Worm (Caenorhabditis elegans) whole organism, young adult: ENCODE data around the gene T26G10.5.

Experiments used
- B0019.2 ChIP-seq: fragments of 200-800 bp; sonication (Bioruptor generic); conservative IDR thresholded peaks from 2 replicates; pipeline ENCODE4 v1.3.6; 2022; ENCODE audit warnings: missing genetic modification reagents, missing genetic modification characterization, missing compliant biosample characterization
- B0035.1 ChIP-seq: sonication (generic microtip); optimal IDR thresholded peaks from 2 replicates; lab custom pipeline; 2016; ENCODE audit warnings: missing genetic modification characterization, mild to moderate bottlenecking, missing compliant biosample characterization, missing genotype, missing genetic modification reagents
- B0336.3 ChIP-seq: fragments of 200-800 bp; sonication (Bioruptor generic); IDR thresholded peaks from 2 replicates; pipeline ENCODE4 v1.3.6; 2022; ENCODE audit warnings: missing genetic modification characterization, missing compliant biosample characterization
- D2030.7 ChIP-seq: fragments of 200-800 bp; sonication (Bioruptor generic); IDR thresholded peaks from 2 replicates; pipeline ENCODE4 v1.3.6; 2022; ENCODE audit warnings: missing genetic modification reagents, missing genetic modification characterization, missing compliant biosample characterization
- F33H1.4 ChIP-seq: fragments of 200-800 bp; sonication (Bioruptor generic); IDR thresholded peaks from 2 replicates; pipeline ENCODE4 v1.3.6; 2022; ENCODE audit warnings: missing genetic modification reagents, missing genetic modification characterization, missing compliant biosample characterization
- F37B4.10 ChIP-seq: fragments of 200-800 bp; sonication (Bioruptor generic); IDR thresholded peaks from 2 replicates; pipeline ENCODE4 v1.3.6; 2022; ENCODE audit warnings: missing genetic modification characterization, missing compliant biosample characterization
- F57C9.4 ChIP-seq: sonication (generic microtip); optimal IDR thresholded peaks from 2 replicates; lab custom pipeline; 2017; ENCODE audit warnings: mild to moderate bottlenecking, missing genetic modification characterization, missing compliant biosample characterization
- K12H6.12 ChIP-seq: fragments of 200-800 bp; sonication (Bioruptor generic); optimal IDR thresholded peaks from 2 replicates; lab custom pipeline; 2018; ENCODE audit warnings: mild to moderate bottlenecking, missing genetic modification characterization, missing compliant biosample characterization
- Y53G8AR.9 ChIP-seq: fragments of 200-800 bp; sonication (Bioruptor generic); conservative IDR thresholded peaks from 2 replicates; pipeline ENCODE4 v1.3.6; 2022; ENCODE audit warnings: missing genetic modification reagents, missing genetic modification characterization, missing compliant biosample characterization
- Y56A3A.18 ChIP-seq: fragments of 200-800 bp; sonication (Bioruptor generic); IDR thresholded peaks from 2 replicates; pipeline ENCODE4 v1.3.6; 2022; ENCODE audit warnings: missing genetic modification reagents, missing genetic modification characterization, missing compliant biosample characterization
- akir-1 ChIP-seq: fragments of 200-800 bp; sonication (Bioruptor generic); optimal IDR thresholded peaks from 2 replicates; lab custom pipeline; 2018; ENCODE audit warnings: mild to moderate bottlenecking, missing genetic modification characterization, moderate library complexity, missing compliant biosample characterization
- attf-5 ChIP-seq: fragments of 200-800 bp; sonication (Bioruptor generic); optimal IDR thresholded peaks from 2 replicates; lab custom pipeline; 2018; ENCODE audit warnings: mild to moderate bottlenecking, missing genetic modification characterization, missing compliant biosample characterization
- bed-2 ChIP-seq: fragments of 200-800 bp; sonication (Bioruptor generic); IDR thresholded peaks from 2 replicates; pipeline ENCODE4 v1.3.6; 2022; ENCODE audit warnings: missing genetic modification reagents, missing genetic modification characterization, missing compliant biosample characterization
- ceh-79 ChIP-seq: sonication (generic microtip); optimal IDR thresholded peaks from 2 replicates; lab custom pipeline; 2017; ENCODE audit warnings: mild to moderate bottlenecking, missing genetic modification characterization, missing compliant biosample characterization
- ceh-91 ChIP-seq: fragments of 200-800 bp; sonication (Bioruptor generic); IDR thresholded peaks from 2 replicates; pipeline ENCODE4 v1.3.6; 2022; ENCODE audit warnings: missing genetic modification reagents, missing genetic modification characterization, missing compliant biosample characterization
- chd-7 ChIP-seq: sonication (generic microtip); optimal IDR thresholded peaks from 2 replicates; lab custom pipeline; 2016; ENCODE audit warnings: mild to moderate bottlenecking, missing genetic modification characterization, moderate library complexity, missing compliant biosample characterization
- dpl-1 ChIP-seq: fragments of 150-350 bp; optimal IDR thresholded peaks from 2 replicates; lab custom pipeline; 2014; ENCODE audit warnings: missing biosample characterization, missing genetic modification reagents, missing genetic modification characterization
- egl-18 ChIP-seq: fragments of 200-800 bp; sonication (Bioruptor generic); IDR thresholded peaks from 2 replicates; pipeline ENCODE4 v1.3.6; 2022; ENCODE audit warnings: missing genetic modification reagents, missing genetic modification characterization, missing compliant biosample characterization
- egrh-3 ChIP-seq: fragments of 200-800 bp; sonication (Bioruptor generic); IDR thresholded peaks from 2 replicates; pipeline ENCODE4 v1.3.6; 2022; ENCODE audit warnings: missing genetic modification reagents, missing genetic modification characterization, missing compliant biosample characterization
- ekl-4 ChIP-seq: fragments of 200-800 bp; sonication (Bioruptor generic); IDR thresholded peaks from 2 replicates; pipeline ENCODE4 v1.3.6; 2022; ENCODE audit warnings: missing genetic modification reagents, missing genetic modification characterization, missing compliant biosample characterization
- gei-17 ChIP-seq: fragments of 200-800 bp; sonication (Bioruptor generic); optimal IDR thresholded peaks from 2 replicates; lab custom pipeline; 2018; ENCODE audit warnings: mild to moderate bottlenecking, missing genetic modification characterization, missing compliant biosample characterization
- hmg-1.2 ChIP-seq: fragments of 200-800 bp; sonication (Bioruptor generic); IDR thresholded peaks from 2 replicates; pipeline ENCODE4 v1.3.6; 2022; ENCODE audit warnings: missing genetic modification reagents, missing genetic modification characterization, missing compliant biosample characterization
- hsf-1 ChIP-seq: fragments of 200-800 bp; sonication (Bioruptor generic); IDR thresholded peaks from 2 replicates; pipeline ENCODE4 v1.3.6; 2022; ENCODE audit warnings: missing genetic modification reagents, missing genetic modification characterization, missing compliant biosample characterization
- lag-1 ChIP-seq: fragments of 200-800 bp; sonication (Bioruptor generic); IDR thresholded peaks from 2 replicates; pipeline ENCODE4 v1.3.6; 2022; ENCODE audit warnings: missing genetic modification reagents, missing genetic modification characterization, missing compliant biosample characterization
- let-526 ChIP-seq: fragments of 200-800 bp; sonication (Bioruptor generic); IDR thresholded peaks from 2 replicates; pipeline ENCODE4 v1.3.6; 2022; ENCODE audit warnings: missing genetic modification reagents, missing genetic modification characterization, missing compliant biosample characterization
- let-607 ChIP-seq, 2 experiments: fragments of 200-800 bp in 1 of 2; sonication (Bioruptor generic) in 1 of 2; sonication (generic microtip) in 1 of 2; optimal IDR thresholded peaks; 2 replicates each; lab custom pipeline; 2016 to 2018; ENCODE audit warnings: mild to moderate bottlenecking in 2 of 2, missing compliant biosample characterization in 2 of 2, missing genetic modification characterization in 2 of 2, moderate library complexity in 2 of 2, missing genotype in 1 of 2
- lin-26 ChIP-seq: fragments of 200-800 bp; sonication (Bioruptor generic); IDR thresholded peaks from 2 replicates; pipeline ENCODE4 v1.3.6; 2022; ENCODE audit warnings: missing genetic modification reagents, missing genetic modification characterization, missing compliant biosample characterization
- lin-54 ChIP-seq: fragments of 200-800 bp; sonication (Bioruptor generic); optimal IDR thresholded peaks from 2 replicates; lab custom pipeline; 2018; ENCODE audit warnings: mild to moderate bottlenecking, missing genetic modification characterization, missing compliant biosample characterization
- lsl-1 ChIP-seq: fragments of 200-800 bp; sonication (Bioruptor generic); optimal IDR thresholded peaks from 2 replicates; lab custom pipeline; 2018; ENCODE audit warnings: mild to moderate bottlenecking, missing genetic modification characterization, moderate library complexity, missing compliant biosample characterization
- lsy-27 ChIP-seq: sonication (generic microtip); optimal IDR thresholded peaks from 2 replicates; lab custom pipeline; 2017; ENCODE audit warnings: missing genetic modification characterization, mild to moderate bottlenecking, missing compliant biosample characterization, antibody characterized with exemption, missing genotype, borderline replicate concordance; ENCODE audit not compliant: insufficient read depth
- madf-8 ChIP-seq: fragments of 200-800 bp; sonication (Bioruptor generic); conservative IDR thresholded peaks from 2 replicates; pipeline ENCODE4 v1.3.6; 2022; ENCODE audit warnings: missing genetic modification reagents, missing genetic modification characterization, missing compliant biosample characterization
- mcd-1 ChIP-seq: fragments of 200-800 bp; sonication (Bioruptor generic); IDR thresholded peaks from 2 replicates; pipeline ENCODE4 v1.3.6; 2022; ENCODE audit warnings: missing genetic modification reagents, missing genetic modification characterization, missing compliant biosample characterization
- nfyb-1 ChIP-seq: fragments of 200-800 bp; sonication (Bioruptor generic); IDR thresholded peaks from 2 replicates; pipeline ENCODE4 v1.3.6; 2022; ENCODE audit warnings: missing genetic modification reagents, missing genetic modification characterization, missing compliant biosample characterization
- nhr-27 ChIP-seq: fragments of 200-800 bp; sonication (Bioruptor generic); optimal IDR thresholded peaks from 2 replicates; lab custom pipeline; 2018; ENCODE audit warnings: mild to moderate bottlenecking, missing genetic modification characterization, moderate library complexity, missing compliant biosample characterization
- nhr-80 ChIP-seq: sonication (generic microtip); optimal IDR thresholded peaks from 2 replicates; lab custom pipeline; 2016; ENCODE audit warnings: missing genetic modification characterization, missing compliant biosample characterization
- nhr-90 ChIP-seq: sonication (generic microtip); optimal IDR thresholded peaks from 2 replicates; lab custom pipeline; 2016; ENCODE audit warnings: missing genotype, mild to moderate bottlenecking, missing genetic modification characterization, missing compliant biosample characterization
- pha-4 ChIP-seq: fragments of 150-350 bp; sonication (generic microtip); optimal IDR thresholded peaks from 2 replicates; lab custom pipeline; 2014; ENCODE audit warnings: missing biosample characterization, missing genetic modification reagents, missing genetic modification characterization
- sea-2 ChIP-seq: fragments of 200-800 bp; sonication (Bioruptor generic); IDR thresholded peaks from 2 replicates; pipeline ENCODE4 v1.3.6; 2022; ENCODE audit warnings: missing genetic modification characterization, missing compliant biosample characterization
- snpc-1.1 ChIP-seq: sonication (generic microtip); optimal IDR thresholded peaks from 2 replicates; lab custom pipeline; 2017; ENCODE audit warnings: missing genetic modification characterization, mild to moderate bottlenecking, missing compliant biosample characterization, antibody characterized with exemption, moderate library complexity, missing genotype, missing genetic modification reagents; ENCODE audit not compliant: insufficient read depth
- snpc-1.3 ChIP-seq: sonication (generic microtip); optimal IDR thresholded peaks from 2 replicates; lab custom pipeline; 2017; ENCODE audit warnings: missing genetic modification characterization, mild to moderate bottlenecking, missing compliant biosample characterization, antibody characterized with exemption, moderate library complexity, missing genotype, missing genetic modification reagents; ENCODE audit not compliant: insufficient read depth
- somi-1 ChIP-seq: fragments of 200-800 bp; sonication (Bioruptor generic); optimal IDR thresholded peaks from 2 replicates; lab custom pipeline; 2018; ENCODE audit warnings: mild to moderate bottlenecking, missing genetic modification characterization, missing compliant biosample characterization
- tbx-9 ChIP-seq: sonication (generic microtip); optimal IDR thresholded peaks from 2 replicates; lab custom pipeline; 2016; ENCODE audit warnings: borderline replicate concordance, missing genetic modification characterization, inconsistent platforms, missing compliant biosample characterization
- tlf-1 ChIP-seq: fragments of 200-800 bp; sonication (Bioruptor generic); optimal IDR thresholded peaks from 2 replicates; lab custom pipeline; 2018; ENCODE audit warnings: mild to moderate bottlenecking, missing genetic modification characterization, missing compliant biosample characterization
- unc-130 ChIP-seq: sonication (generic microtip); optimal IDR thresholded peaks from 2 replicates; lab custom pipeline; 2016; ENCODE audit warnings: missing genetic modification reagents, missing genetic modification characterization, missing compliant biosample characterization
- ztf-25 ChIP-seq: fragments of 200-800 bp; sonication (Bioruptor generic); IDR thresholded peaks from 2 replicates; pipeline ENCODE4 v1.3.6; 2022; ENCODE audit warnings: missing genetic modification reagents, missing genetic modification characterization, missing compliant biosample characterization

T26G10.5 gene

ce11 chrIII:9434999-9435398 lies 8.8 kb upstream of the T26G10.5 start (continued):
- TF ChIP-seq Y53G8AR.9 (GFP tag; lab: Robert Waterston, UW) (0 out of 2 replicates have a peak, but pooled peaks have one; percentile 50), hsf-1 (GFP tag; lab: Robert Waterston, UW) (0 out of 2 replicates have a peak, but pooled peaks have one; percentile 22), mcd-1 (GFP tag; lab: Robert Waterston, UW) (no peak), B0336.3 (no peak), Y56A3A.18 (0 out of 2 replicates have a peak, but pooled peaks have one; percentile 19), F33H1.4 (0 out of 2 replicates have a peak, but pooled peaks have one; percentile 5), lin-54 (GFP tag; lab: Kevin White, UChicago) (peak; percentile 5), ceh-91 (GFP tag; lab: Robert Waterston, UW) (no peak), nfyb-1 (GFP tag; lab: Robert Waterston, UW) (no peak)

DNA sequence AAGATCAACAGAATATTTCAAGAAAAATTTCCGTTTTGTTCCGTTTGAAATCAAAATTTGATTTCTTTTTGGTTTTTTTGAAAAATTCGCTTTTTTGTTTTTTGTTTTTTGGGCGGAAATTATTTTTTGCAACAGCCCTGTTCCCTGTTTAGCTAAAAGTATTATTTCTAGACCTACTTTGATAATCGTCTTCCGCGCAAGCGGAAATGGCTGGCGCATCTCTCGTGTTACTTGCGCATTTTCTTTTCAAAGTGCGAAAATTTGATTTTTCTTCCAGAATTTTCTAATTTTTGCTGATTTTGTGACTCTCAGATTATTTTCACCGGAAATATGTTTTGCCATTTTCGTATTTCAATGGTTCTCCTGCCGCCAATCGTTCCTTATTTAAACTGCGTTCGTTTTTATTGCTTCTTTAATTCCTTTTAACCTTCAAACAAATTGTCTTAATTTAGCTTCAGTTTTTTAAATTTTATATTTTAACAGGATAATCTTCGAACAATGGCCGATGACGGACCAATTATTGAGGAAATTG lies 7.4 kb upstream of the T26G10.5 start, which contains the start of gene cpar-1:
Gene cpar-1, plus strand, starts transcription at position 482 of the 532 bp plus-strand sequence.
- TF ChIP-seq snpc-1.3 (tag; lab: Kevin White, UChicago) (no peak), lin-26 (GFP tag; lab: Robert Waterston, UW) (no peak), F37B4.10 (GFP tag; lab: Robert Waterston, UW) (no peak), akir-1 (GFP tag; lab: Kevin White, UChicago) (no peak), egl-18 (GFP tag; lab: Robert Waterston, UW) (no peak), attf-5 (GFP tag; lab: Kevin White, UChicago) (no peak), lag-1 (GFP tag; lab: Robert Waterston, UW) (no peak), hsf-1 (GFP tag; lab: Robert Waterston, UW) (peak; percentile 94), F57C9.4 (tag; lab: Kevin White, UChicago) (no peak), ztf-25 (no peak), dpl-1 (GFP tag; lab: Kevin White, UChicago) (peak; percentile 61), let-526 (GFP tag; lab: Robert Waterston, UW) (no peak), nhr-80 (tag; lab: Kevin White, UChicago) (no peak), D2030.7 (GFP tag; lab: Robert Waterston, UW) (no peak; the same call in 1 of the 2 replicates), nhr-90 (tag; lab: Kevin White, UChicago) (no peak), sea-2 (GFP tag; lab: Robert Waterston, UW) (no peak), ceh-91 (GFP tag; lab: Robert Waterston, UW) (peak; percentile 61), let-607 (tag; optimal IDR thresholded peaks at IDR 0.05; lab: Kevin White, UChicago) (no peak), B0035.1 (no peak), K12H6.12 (tag; lab: Kevin White, UChicago) (no peak), gei-17 (no peak), B0019.2 (GFP tag; lab: Robert Waterston, UW) (no peak), tlf-1 (GFP tag; lab: Kevin White, UChicago) (peak; percentile 15), unc-130 (GFP tag; lab: Kevin White, UChicago) (no peak), tbx-9 (tag; lab: Kevin White, UChicago) (no peak), pha-4 (tag; lab: Kevin White, UChicago) (no peak), madf-8 (GFP tag; lab: Robert Waterston, UW) (peak; percentile 99), ceh-79 (tag; lab: Kevin White, UChicago) (no peak), somi-1 (GFP tag; lab: Kevin White, UChicago) (no peak), bed-2 (GFP tag; lab: Robert Waterston, UW) (no peak), ekl-4 (no peak; the same call in 1 of the 2 replicates), lsl-1 (GFP tag; lab: Kevin White, UChicago) (peak; percentile 80), nhr-27 (tag; lab: Kevin White, UChicago) (no peak), chd-7 (tag; lab: Kevin White, UChicago) (no peak), B0336.3 (no peak), snpc-1.1 (tag; lab: Kevin White, UChicago) (peak; percentile 39), hmg-1.2 (GFP tag; lab: Robert Waterston, UW) (no peak), lsy-27 (tag; lab: Kevin White, UChicago) (no peak), mcd-1 (GFP tag; lab: Robert Waterston, UW) (no peak; the same call in 1 of the 2 replicates), egrh-3 (GFP tag; lab: Robert Waterston, UW) (no peak)
